Fruit fly (Drosophila melanogaster): ENCODE data around the gene mRpL45.

mRpL45 gene

dm6 chr3R:22589311-22589710, 29.0 kb upstream of the mRpL45 start (continued):
- no peak for TF ChIP-seq bowl (GFP tag; IDR thresholded peaks at IDR 0.05)
- TF ChIP-seq Fer1 (GFP tag; optimal IDR thresholded peaks at IDR 0.05), result peak; percentile 27
- TF ChIP-seq CG4707 (GFP tag; optimal IDR thresholded peaks at IDR 0.05), result peak; percentile 22
- TF ChIP-seq CG32767 (GFP tag; IDR thresholded peaks at IDR 0.05), result no peak
- no peak for TF ChIP-seq tio (GFP tag; optimal IDR thresholded peaks at IDR 0.05)
- TF ChIP-seq Bdp1 (GFP tag; optimal IDR thresholded peaks at IDR 0.05), result no peak
- TF ChIP-seq abd-A (tag; optimal IDR thresholded peaks at IDR 0.05), result no peak
- TF ChIP-seq CG9797 (GFP tag; optimal IDR thresholded peaks at IDR 0.05), result no peak
- TF ChIP-seq fu2 (GFP tag; optimal IDR thresholded peaks at IDR 0.05), result no peak
- TF ChIP-seq jumu (GFP tag; optimal IDR thresholded peaks at IDR 0.05), result no peak
- TF ChIP-seq Hmr (GFP tag; optimal IDR thresholded peaks at IDR 0.05), result peak; percentile 4
- peak; percentile 64 for TF ChIP-seq gem (tag; optimal IDR thresholded peaks at IDR 0.05)
- TF ChIP-seq CG4404 (GFP tag; IDR thresholded peaks at IDR 0.05), result no peak
- TF ChIP-seq row (GFP tag; IDR thresholded peaks at IDR 0.05), result no peak
- TF ChIP-seq zen (tag; optimal IDR thresholded peaks at IDR 0.05), result no peak
- TF ChIP-seq Hr78 (GFP tag; optimal IDR thresholded peaks at IDR 0.05), result no peak
- TF ChIP-seq Ssrp (tag; optimal IDR thresholded peaks at IDR 0.05), result peak; percentile 12
- TF ChIP-seq CG15514 (GFP tag; optimal IDR thresholded peaks at IDR 0.05), result peak; percentile 12
- peak in 1 of 2 experiments; percentile 72 for TF ChIP-seq bsh (GFP tag; optimal IDR thresholded peaks at IDR 0.05)
- no peak for TF ChIP-seq fru (optimal IDR thresholded peaks at IDR 0.05)
- TF ChIP-seq CG7745 (tag; optimal IDR thresholded peaks at IDR 0.05), result peak; percentile 27
- TF ChIP-seq CG2116 (GFP tag; optimal IDR thresholded peaks at IDR 0.05), result no peak
- TF ChIP-seq CG4617 (GFP tag; optimal IDR thresholded peaks at IDR 0.05; ENCODE audit: borderline replicate concordance), result no peak
- no peak for TF ChIP-seq prd (optimal IDR thresholded peaks at IDR 0.05)
- no peak for TF ChIP-seq prd (GFP tag; IDR thresholded peaks at IDR 0.05)
- TF ChIP-seq HLH4C (GFP tag; IDR thresholded peaks at IDR 0.05; ENCODE audit: partially characterized antibody), result no peak
- TF ChIP-seq Fer2 (tag; optimal IDR thresholded peaks at IDR 0.05), result no peak
- peak; percentile 10; the same call in 1 of the 2 replicates for TF ChIP-seq sob (GFP tag; IDR thresholded peaks at IDR 0.05)
- TF ChIP-seq Aef1 (GFP tag; IDR thresholded peaks at IDR 0.05), result no peak
- TF ChIP-seq ttk (GFP tag; IDR thresholded peaks at IDR 0.05), result no peak
- TF ChIP-seq ash1 (GFP tag; optimal IDR thresholded peaks at IDR 0.05), result no peak
- TF ChIP-seq CG7963 (GFP tag; IDR thresholded peaks at IDR 0.05; ENCODE audit: partially characterized antibody), result no peak
- no peak for TF ChIP-seq pum (GFP tag; optimal IDR thresholded peaks at IDR 0.05)
- TF ChIP-seq Dll (GFP tag; IDR thresholded peaks at IDR 0.05; ENCODE audit: partially characterized antibody), result no peak
- peak; percentile 50 for TF ChIP-seq dmrt11E (tag; optimal IDR thresholded peaks at IDR 0.05)
- no peak for TF ChIP-seq Oaz (GFP tag; IDR thresholded peaks at IDR 0.05)
- TF ChIP-seq CkIIα-i1 (GFP tag; IDR thresholded peaks at IDR 0.05), result no peak
- peak; percentile 58 for TF ChIP-seq unpg (GFP tag; optimal IDR thresholded peaks at IDR 0.05)
- TF ChIP-seq lmd (GFP tag; IDR thresholded peaks at IDR 0.05), result no peak
- no peak for TF ChIP-seq disco-r (GFP tag; optimal IDR thresholded peaks at IDR 0.05)
- no peak for TF ChIP-seq bigmax (GFP tag; optimal IDR thresholded peaks at IDR 0.05)
- TF ChIP-seq CG6765 (GFP tag; optimal IDR thresholded peaks at IDR 0.05), result peak; percentile 21
- no peak for TF ChIP-seq slou (GFP tag; optimal IDR thresholded peaks at IDR 0.05)
- TF ChIP-seq CG10147 (GFP tag; optimal IDR thresholded peaks at IDR 0.05), result peak; percentile 12
- TF ChIP-seq CG32532 (GFP tag; IDR thresholded peaks at IDR 0.05), result no peak
- no peak for TF ChIP-seq CG33213 (GFP tag; optimal IDR thresholded peaks at IDR 0.05)
- no peak for TF ChIP-seq CG4282 (GFP tag; optimal IDR thresholded peaks at IDR 0.05)
- TF ChIP-seq CG11398 (GFP tag; optimal IDR thresholded peaks at IDR 0.05), result no peak
- TF ChIP-seq slbo (GFP tag; IDR thresholded peaks at IDR 0.05), result no peak
- TF ChIP-seq gro (GFP tag; optimal IDR thresholded peaks at IDR 0.05), result no peak
- TF ChIP-seq grau (tag; optimal IDR thresholded peaks at IDR 0.05), result no peak
- no peak for TF ChIP-seq ase (GFP tag; IDR thresholded peaks at IDR 0.05)
